Worm (Caenorhabditis elegans) whole organism, L4 larva: ENCODE results near the gene skr-19.
A peak's percentile ranks its signal among the peaks of the same experiment; 100 is the strongest.

ENCODE experiments used
- F10B5.3 ChIP-seq: sonication (generic microtip); optimal IDR thresholded peaks from 2 replicates; lab custom pipeline; 2016; ENCODE audit warnings: mild to moderate bottlenecking, missing genetic modification characterization, missing compliant biosample characterization
- F26F4.8 ChIP-seq: fragments of 200-800 bp; sonication (Bioruptor generic); conservative IDR thresholded peaks from 2 replicates; pipeline ENCODE4 v1.3.6; 2022; ENCODE audit warnings: missing genetic modification characterization, missing compliant biosample characterization
- F44E2.7 ChIP-seq: fragments of 200-800 bp; sonication (Bioruptor generic); IDR thresholded peaks from 2 replicates; pipeline ENCODE4 v2.1.2; 2022; ENCODE audit warnings: missing genetic modification characterization, missing compliant biosample characterization
- T20F7.1 ChIP-seq: fragments of 200-800 bp; sonication (Bioruptor generic); optimal IDR thresholded peaks from 2 replicates; lab custom pipeline; 2018; ENCODE audit warnings: mild to moderate bottlenecking, missing genetic modification characterization, missing compliant biosample characterization
- Y105C5A.15 ChIP-seq: fragments of 200-800 bp; sonication (Bioruptor generic); IDR thresholded peaks from 2 replicates; pipeline ENCODE4 v1.3.6; 2022; ENCODE audit warnings: missing genetic modification characterization, missing compliant biosample characterization
- Y5F2A.4 ChIP-seq: fragments of 200-800 bp; sonication (Bioruptor generic); optimal IDR thresholded peaks from 2 replicates; lab custom pipeline; 2018; ENCODE audit warnings: mild to moderate bottlenecking, missing genetic modification characterization, missing compliant biosample characterization
- ZK546.5 ChIP-seq, 2 experiments: sonication (generic microtip); optimal IDR thresholded peaks; 2 replicates each; lab custom pipeline; 2017; ENCODE audit warnings: missing biosample characterization in 2 of 2, missing genetic modification characterization in 2 of 2
- arid-1 ChIP-seq: fragments of 200-800 bp; sonication (Bioruptor generic); conservative IDR thresholded peaks from 2 replicates; pipeline ENCODE4 v1.3.6; 2022; ENCODE audit warnings: missing genetic modification reagents, missing genetic modification characterization, missing compliant biosample characterization
- ceh-20 ChIP-seq: fragments of 200-800 bp; sonication (Bioruptor generic); IDR thresholded peaks from 2 replicates; pipeline ENCODE4 v1.3.6; 2022; ENCODE audit warnings: missing genetic modification reagents, missing genetic modification characterization, missing compliant biosample characterization
- ceh-28 ChIP-seq: fragments of 150-350 bp; optimal IDR thresholded peaks from 2 replicates; lab custom pipeline; 2014; ENCODE audit warnings: missing biosample characterization, missing genetic modification reagents, missing genetic modification characterization
- ceh-32 ChIP-seq: sonication (generic microtip); optimal IDR thresholded peaks from 2 replicates; lab custom pipeline; 2016; ENCODE audit warnings: mild to moderate bottlenecking, missing genetic modification characterization, missing compliant biosample characterization; ENCODE audit not compliant: poor library complexity
- ceh-44 ChIP-seq: fragments of 200-800 bp; sonication (Bioruptor generic); IDR thresholded peaks from 2 replicates; pipeline ENCODE4 v1.3.6; 2022; ENCODE audit warnings: missing genetic modification reagents, missing genetic modification characterization, missing compliant biosample characterization
- cey-2 ChIP-seq: sonication (generic microtip); optimal IDR thresholded peaks from 3 replicates; lab custom pipeline; 2017; ENCODE audit warnings: missing genetic modification characterization, mild to moderate bottlenecking, missing compliant biosample characterization, antibody characterized with exemption, borderline replicate concordance; ENCODE audit not compliant: insufficient read depth
- ctbp-1 ChIP-seq: fragments of 200-800 bp; sonication (Bioruptor generic); IDR thresholded peaks from 2 replicates; pipeline ENCODE4 v1.3.6; 2022; ENCODE audit warnings: missing genetic modification reagents, missing genetic modification characterization, missing compliant biosample characterization
- dmd-8 ChIP-seq: fragments of 200-800 bp; sonication (Bioruptor generic); IDR thresholded peaks from 2 replicates; pipeline ENCODE4 v1.3.6; 2022; ENCODE audit warnings: missing genetic modification characterization, missing compliant biosample characterization
- dmd-9 ChIP-seq: fragments of 200-800 bp; sonication (Bioruptor generic); IDR thresholded peaks from 2 replicates; pipeline ENCODE4 v1.3.6; 2022; ENCODE audit warnings: missing genetic modification reagents, missing genetic modification characterization, missing compliant biosample characterization
- duxl-1 ChIP-seq: sonication (generic microtip); optimal IDR thresholded peaks from 2 replicates; lab custom pipeline; 2016; ENCODE audit warnings: mild to moderate bottlenecking, missing genetic modification characterization, moderate library complexity, missing compliant biosample characterization; ENCODE audit not compliant: poor library complexity
- dve-1 ChIP-seq: sonication (generic microtip); optimal IDR thresholded peaks from 2 replicates; lab custom pipeline; 2017; ENCODE audit warnings: antibody characterized with exemption, mild to moderate bottlenecking, missing genetic modification characterization, missing compliant biosample characterization; ENCODE audit not compliant: insufficient read depth
- egl-27 ChIP-seq: sonication (generic microtip); optimal IDR thresholded peaks from 3 replicates; lab custom pipeline; 2017; ENCODE audit warnings: missing biosample characterization, missing genetic modification reagents, missing genetic modification characterization
- fos-1 ChIP-seq: fragments of 150-350 bp; optimal IDR thresholded peaks from 2 replicates; lab custom pipeline; 2014; ENCODE audit warnings: missing biosample characterization, missing genetic modification characterization
- gei-8 ChIP-seq: fragments of 200-800 bp; sonication (Bioruptor generic); optimal IDR thresholded peaks from 2 replicates; lab custom pipeline; 2018; ENCODE audit warnings: mild to moderate bottlenecking, missing genetic modification characterization, missing compliant biosample characterization
- hif-1 ChIP-seq, 2 experiments: sonication (generic microtip); optimal IDR thresholded peaks; 2 replicates each; lab custom pipeline; 2016 to 2017; ENCODE audit warnings: missing compliant biosample characterization in 2 of 2, missing genetic modification characterization in 2 of 2, missing genetic modification reagents in 2 of 2, missing genotype in 2 of 2, mild to moderate bottlenecking in 1 of 2
- hlh-30 ChIP-seq: sonication (generic microtip); optimal IDR thresholded peaks from 2 replicates; lab custom pipeline; 2017; ENCODE audit warnings: antibody characterized with exemption, mild to moderate bottlenecking, missing genetic modification characterization, missing compliant biosample characterization; ENCODE audit not compliant: insufficient read depth
- hmg-1.1 ChIP-seq: fragments of 200-800 bp; sonication (Bioruptor generic); IDR thresholded peaks from 2 replicates; pipeline ENCODE4 v1.3.6; 2022; ENCODE audit warnings: missing genetic modification reagents, missing genetic modification characterization, missing compliant biosample characterization
- jun-1 ChIP-seq: fragments of 150-350 bp; optimal IDR thresholded peaks from 2 replicates; lab custom pipeline; 2014; ENCODE audit warnings: missing biosample characterization, missing genetic modification reagents, missing genetic modification characterization
- lin-38 ChIP-seq: fragments of 200-800 bp; sonication (Bioruptor generic); IDR thresholded peaks from 2 replicates; pipeline ENCODE4 v1.3.6; 2022; ENCODE audit warnings: missing genetic modification reagents, missing genetic modification characterization, missing compliant biosample characterization
- lsy-2 ChIP-seq, 2 experiments: fragments of 150-350 bp in 1 of 2; sonication (generic microtip) in 1 of 2; optimal IDR thresholded peaks; 2 replicates each; lab custom pipeline; 2014 to 2017; ENCODE audit warnings: missing biosample characterization in 2 of 2, missing genetic modification characterization in 2 of 2
- mep-1 ChIP-seq: fragments of 150-350 bp; sonication (generic microtip); optimal IDR thresholded peaks from 3 replicates; lab custom pipeline; 2014; ENCODE audit warnings: missing biosample characterization, missing genetic modification characterization
- mxl-2 ChIP-seq: fragments of 200-800 bp; sonication (Bioruptor generic); conservative IDR thresholded peaks from 2 replicates; pipeline ENCODE4 v1.3.6; 2022; ENCODE audit warnings: missing genetic modification reagents, missing genetic modification characterization, missing compliant biosample characterization
- mxl-3 ChIP-seq: fragments of 200-800 bp; sonication (Bioruptor generic); optimal IDR thresholded peaks from 2 replicates; lab custom pipeline; 2018; ENCODE audit warnings: mild to moderate bottlenecking, missing genetic modification characterization, missing compliant biosample characterization
- nhr-10 ChIP-seq: fragments of 150-350 bp; optimal IDR thresholded peaks from 2 replicates; lab custom pipeline; 2014; ENCODE audit warnings: missing biosample characterization, missing genetic modification characterization
- nhr-25 ChIP-seq: sonication (generic microtip); optimal IDR thresholded peaks from 2 replicates; lab custom pipeline; 2017; ENCODE audit warnings: missing genetic modification characterization, mild to moderate bottlenecking, missing compliant biosample characterization, antibody characterized with exemption, moderate library complexity, borderline replicate concordance; ENCODE audit not compliant: insufficient read depth
- nhr-28 ChIP-seq: fragments of 150-350 bp; optimal IDR thresholded peaks from 2 replicates; lab custom pipeline; 2014; ENCODE audit warnings: missing biosample characterization, missing genetic modification characterization
- nhr-42 ChIP-seq: fragments of 200-800 bp; sonication (Bioruptor generic); IDR thresholded peaks from 2 replicates; pipeline ENCODE4 v1.3.6; 2022; ENCODE audit warnings: missing genetic modification characterization, missing compliant biosample characterization
- nhr-48 ChIP-seq: sonication (generic microtip); optimal IDR thresholded peaks from 2 replicates; lab custom pipeline; 2016; ENCODE audit warnings: mild to moderate bottlenecking, missing genetic modification characterization, missing compliant biosample characterization
- pha-4 ChIP-seq, 2 experiments: fragments of 150-350 bp in 1 of 2; fragments of 200-800 bp in 1 of 2; sonication (Bioruptor generic) in 1 of 2; IDR thresholded peaks in 1 of 2; optimal IDR thresholded peaks in 1 of 2; 2 replicates each; pipeline versions ENCODE4 v1.3.6 to Lab custom; 2014 to 2022; ENCODE audit warnings: missing genetic modification characterization in 2 of 2, missing genetic modification reagents in 2 of 2, missing biosample characterization in 1 of 2, missing compliant biosample characterization in 1 of 2
- rbr-2 ChIP-seq: sonication (generic microtip); optimal IDR thresholded peaks from 2 replicates; lab custom pipeline; 2016; ENCODE audit warnings: missing genotype, missing genetic modification characterization, missing compliant biosample characterization
- saeg-2 ChIP-seq: fragments of 200-800 bp; sonication (Bioruptor generic); IDR thresholded peaks from 2 replicates; pipeline ENCODE4 v1.3.6; 2022; ENCODE audit warnings: missing genetic modification reagents, missing genetic modification characterization, missing compliant biosample characterization
- snpc-1.2 ChIP-seq: fragments of 200-800 bp; sonication (Bioruptor generic); IDR thresholded peaks from 2 replicates; pipeline ENCODE4 v1.3.6; 2022; ENCODE audit warnings: missing genetic modification reagents, missing genetic modification characterization, missing compliant biosample characterization
- snpc-4 ChIP-seq: fragments of 150-350 bp; optimal IDR thresholded peaks from 2 replicates; lab custom pipeline; 2014; ENCODE audit warnings: missing biosample characterization, missing genetic modification characterization
- tra-1 ChIP-seq: fragments of 200-800 bp; sonication (Bioruptor generic); IDR thresholded peaks from 2 replicates; pipeline ENCODE4 v1.3.6; 2022; ENCODE audit warnings: missing genetic modification reagents, missing genetic modification characterization, missing compliant biosample characterization
- unc-39 ChIP-seq: sonication (generic microtip); optimal IDR thresholded peaks from 2 replicates; lab custom pipeline; 2017; ENCODE audit warnings: missing biosample characterization, missing genetic modification characterization
- unc-62 ChIP-seq, 3 experiments: fragments of 150-350 bp in 1 of 3; sonication (generic microtip); optimal IDR thresholded peaks in 2 of 3; peaks in 1 of 3; 1 replicate in 1 of 3; 2 replicates in 2 of 3; lab custom pipeline; 2014 to 2017; ENCODE audit warnings: missing biosample characterization in 3 of 3, missing genetic modification characterization in 3 of 3, missing genetic modification reagents in 3 of 3, missing genotype in 1 of 3
- vab-7 ChIP-seq: fragments of 200-800 bp; sonication (Bioruptor generic); IDR thresholded peaks from 2 replicates; pipeline ENCODE4 v1.3.6; 2022; ENCODE audit warnings: missing genetic modification reagents, missing genetic modification characterization, missing compliant biosample characterization
- zag-1 ChIP-seq: fragments of 150-350 bp; optimal IDR thresholded peaks from 2 replicates; lab custom pipeline; 2014; ENCODE audit warnings: missing biosample characterization, missing genetic modification characterization
- zfp-3 ChIP-seq: fragments of 200-800 bp; sonication (Bioruptor generic); conservative IDR thresholded peaks from 2 replicates; pipeline ENCODE4 v1.3.6; 2022; ENCODE audit warnings: missing genetic modification reagents, missing genetic modification characterization, missing compliant biosample characterization
- zip-2 ChIP-seq: fragments of 150-350 bp; optimal IDR thresholded peaks from 2 replicates; lab custom pipeline; 2014; ENCODE audit warnings: missing biosample characterization, missing genetic modification characterization
- ztf-7 ChIP-seq: fragments of 150-350 bp; optimal IDR thresholded peaks from 2 replicates; lab custom pipeline; 2014; ENCODE audit warnings: missing biosample characterization, missing genetic modification characterization

The skr-19 gene

DNA sequence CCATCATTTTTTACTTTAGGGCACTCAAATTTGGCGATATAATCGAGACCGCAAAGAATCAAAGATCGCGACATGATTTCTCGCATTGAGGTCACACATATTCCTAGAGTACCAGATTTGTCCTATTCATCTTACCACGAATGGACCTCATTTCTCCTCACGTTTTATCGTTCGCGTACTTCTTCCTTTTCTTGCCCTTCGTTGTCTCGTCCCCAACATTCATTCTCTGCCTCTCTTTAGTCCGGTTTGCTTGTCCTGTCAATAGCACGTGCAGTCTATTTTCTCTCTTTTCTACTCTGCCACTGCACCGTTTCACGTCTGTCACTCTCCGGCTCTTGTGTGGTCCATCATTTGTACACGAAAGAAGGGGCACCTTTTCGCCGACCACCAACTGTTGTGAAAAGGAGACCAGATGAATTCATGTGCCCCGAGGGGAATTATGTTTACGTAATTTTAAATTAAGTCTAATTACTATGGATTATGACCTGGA is 26.9 kb upstream of the skr-19 start:
- no peak for TF ChIP-seq nhr-42 (GFP tag; lab: Robert Waterston, UW)
- TF ChIP-seq hlh-30: peak; percentile 93
- TF ChIP-seq hif-1 (tag; optimal IDR thresholded peaks at IDR 0.05; lab: Kevin White, UChicago): peak in 1 of 2 experiments; percentile 69
- no peak for TF ChIP-seq mxl-2 (GFP tag; lab: Robert Waterston, UW)
- no peak for TF ChIP-seq ZK546.5 (tag; optimal IDR thresholded peaks at IDR 0.05; lab: Kevin White, UChicago)
- no peak for TF ChIP-seq duxl-1 (tag; lab: Kevin White, UChicago)
- no peak for TF ChIP-seq lin-38
- no peak for TF ChIP-seq cey-2 (tag; lab: Kevin White, UChicago)
- peak; percentile 74 for TF ChIP-seq nhr-28 (tag; lab: Kevin White, UChicago)
- TF ChIP-seq nhr-48 (tag; lab: Kevin White, UChicago): peak; percentile 22
- TF ChIP-seq pha-4 (GFP tag; IDR thresholded peaks at IDR 0.05; lab: Robert Waterston, UW): no peak
- peak; percentile 49 for TF ChIP-seq pha-4 (tag; optimal IDR thresholded peaks at IDR 0.05; lab: Kevin White, UChicago)
- no peak for TF ChIP-seq vab-7 (GFP tag; lab: Robert Waterston, UW)
- no peak for TF ChIP-seq zag-1
- TF ChIP-seq snpc-1.2 (GFP tag; lab: Robert Waterston, UW): no peak
- no peak for TF ChIP-seq saeg-2 (GFP tag; lab: Robert Waterston, UW)
- TF ChIP-seq zip-2 (tag; lab: Kevin White, UChicago): no peak
- TF ChIP-seq dve-1: peak; percentile 35
- no peak for TF ChIP-seq dmd-8
- TF ChIP-seq F44E2.7 (GFP tag; lab: Robert Waterston, UW): no peak
- peak; percentile 7 to 55 for TF ChIP-seq lsy-2 (tag; optimal IDR thresholded peaks at IDR 0.05; lab: Kevin White, UChicago)
- peak; percentile 70 for TF ChIP-seq hmg-1.1 (GFP tag; lab: Robert Waterston, UW)
- peak in 1 of 2 experiments; percentile 99 for TF ChIP-seq unc-62 (GFP tag; optimal IDR thresholded peaks at IDR 0.05 in 1 of 2; lab: Kevin White, UChicago)
- no peak for TF ChIP-seq unc-62 (tag; optimal IDR thresholded peaks at IDR 0.05; lab: Kevin White, UChicago)
- TF ChIP-seq mxl-3 (GFP tag; lab: Kevin White, UChicago): peak; percentile 86
- TF ChIP-seq Y105C5A.15 (GFP tag; lab: Robert Waterston, UW): no peak
- TF ChIP-seq ceh-28 (tag; lab: Kevin White, UChicago): no peak
- no peak for TF ChIP-seq ceh-20 (GFP tag; lab: Robert Waterston, UW)
- TF ChIP-seq rbr-2: peak; percentile 55
- TF ChIP-seq F26F4.8 (GFP tag; lab: Robert Waterston, UW): no peak
- TF ChIP-seq nhr-25: no peak
- TF ChIP-seq dmd-9 (GFP tag; lab: Robert Waterston, UW): no peak
- TF ChIP-seq T20F7.1 (GFP tag; lab: Kevin White, UChicago): no peak
- TF ChIP-seq zfp-3 (GFP tag; lab: Robert Waterston, UW): no peak
- TF ChIP-seq snpc-4 (tag; lab: Kevin White, UChicago): no peak
- TF ChIP-seq arid-1 (GFP tag; lab: Robert Waterston, UW): peak; percentile 44; the same call in 1 of the 2 replicates
- 0 out of 2 replicates have a peak, but pooled peaks have one; percentile 44 for TF ChIP-seq tra-1 (GFP tag; lab: Robert Waterston, UW)
- 0 out of 2 replicates have a peak, but pooled peaks have one; percentile 46 for TF ChIP-seq ctbp-1 (GFP tag; lab: Robert Waterston, UW)
- TF ChIP-seq nhr-10 (tag; lab: Kevin White, UChicago): peak; percentile 73
- no peak for TF ChIP-seq fos-1 (tag; lab: Kevin White, UChicago)
- peak; percentile 81 for TF ChIP-seq mep-1
- no peak for TF ChIP-seq Y5F2A.4 (GFP tag; lab: Kevin White, UChicago)
- TF ChIP-seq unc-39 (tag; lab: Kevin White, UChicago): no peak
- no peak for TF ChIP-seq ceh-32 (tag; lab: Kevin White, UChicago)
- no peak for TF ChIP-seq gei-8
- TF ChIP-seq F10B5.3 (tag; lab: Kevin White, UChicago): no peak
- TF ChIP-seq ceh-44 (GFP tag; lab: Robert Waterston, UW): no peak
- TF ChIP-seq jun-1: no peak
- no peak for TF ChIP-seq egl-27 (tag; lab: Kevin White, UChicago)
- TF ChIP-seq ztf-7 (tag; lab: Kevin White, UChicago): peak; percentile 35
